Fruit fly (Drosophila melanogaster) whole organism, prepupa: ENCODE measurements around the gene CG13995.

Source experiments
- Blimp-1 ChIP-seq: fragments of 200-800 bp; sonication (Bioruptor generic); optimal IDR thresholded peaks from 3 replicates; lab custom pipeline; 2017; ENCODE audit warnings: missing biosample characterization, missing genetic modification characterization, mild to moderate bottlenecking, moderate library complexity, missing genetic modification reagents
- CG11294 ChIP-seq: fragments of 200-800 bp; sonication (Bioruptor generic); IDR thresholded peaks from 2 replicates; pipeline ENCODE4 v1.3.6; 2022; ENCODE audit warnings: missing biosample characterization, missing genetic modification characterization
- CG11762 ChIP-seq: fragments of 200-800 bp; sonication (Bioruptor generic); optimal IDR thresholded peaks from 3 replicates; lab custom pipeline; 2016; ENCODE audit warnings: missing biosample characterization, missing genetic modification characterization; ENCODE audit not compliant: insufficient read depth
- CG11902 ChIP-seq: fragments of 200-800 bp; sonication (Bioruptor generic); optimal IDR thresholded peaks from 3 replicates; lab custom pipeline; 2016; ENCODE audit warnings: missing biosample characterization, missing genetic modification characterization
- CG15336 ChIP-seq: fragments of 200-800 bp; sonication (Bioruptor generic); IDR thresholded peaks from 2 replicates; pipeline ENCODE4 v1.3.6; 2022; ENCODE audit warnings: missing biosample characterization, missing genetic modification characterization
- CG1621 ChIP-seq: fragments of 200-800 bp; sonication (Bioruptor generic); optimal IDR thresholded peaks from 3 replicates; lab custom pipeline; 2018; ENCODE audit warnings: missing biosample characterization, mild to moderate bottlenecking, missing genetic modification characterization
- CG16779 ChIP-seq: fragments of 200-800 bp; sonication (Bioruptor generic); optimal IDR thresholded peaks from 3 replicates; lab custom pipeline; 2017; ENCODE audit warnings: missing biosample characterization, mild to moderate bottlenecking, missing genetic modification characterization
- CG3032 ChIP-seq: fragments of 200-800 bp; optimal IDR thresholded peaks from 2 replicates; lab custom pipeline; 2019; ENCODE audit warnings: missing biosample characterization, mild to moderate bottlenecking, missing genetic modification characterization, moderate library complexity
- CG31627 ChIP-seq: fragments of 200-800 bp; sonication (Bioruptor generic); optimal IDR thresholded peaks from 3 replicates; lab custom pipeline; 2016; ENCODE audit warnings: missing biosample characterization, missing genetic modification characterization
- CG32006 ChIP-seq: fragments of 200-800 bp; sonication (Bioruptor generic); optimal IDR thresholded peaks from 3 replicates; lab custom pipeline; 2017; ENCODE audit warnings: missing biosample characterization, mild to moderate bottlenecking, missing genetic modification characterization
- CG34406 ChIP-seq: fragments of 200-800 bp; sonication (Bioruptor generic); optimal IDR thresholded peaks from 3 replicates; lab custom pipeline; 2016; ENCODE audit warnings: missing biosample characterization, missing genetic modification characterization
- CG3919 ChIP-seq: fragments of 200-800 bp; sonication (Bioruptor generic); optimal IDR thresholded peaks from 3 replicates; lab custom pipeline; 2016; ENCODE audit warnings: missing biosample characterization, missing genetic modification characterization
- CG4318 ChIP-seq: fragments of 200-800 bp; sonication (Bioruptor generic); optimal IDR thresholded peaks from 3 replicates; lab custom pipeline; 2017; ENCODE audit warnings: missing biosample characterization, mild to moderate bottlenecking, missing genetic modification characterization
- CG6163 ChIP-seq: fragments of 200-800 bp; sonication (Bioruptor generic); IDR thresholded peaks from 3 replicates; pipeline ENCODE4 v1.3.6; 2022; ENCODE audit warnings: missing biosample characterization, missing genetic modification characterization
- CG6792 ChIP-seq: fragments of 200-800 bp; sonication (Bioruptor generic); optimal IDR thresholded peaks from 3 replicates; lab custom pipeline; 2016; ENCODE audit warnings: missing biosample characterization, missing genetic modification characterization
- CG6808 ChIP-seq: fragments of 200-800 bp; sonication (Bioruptor generic); optimal IDR thresholded peaks from 3 replicates; lab custom pipeline; 2017; ENCODE audit warnings: missing biosample characterization, missing genetic modification characterization, mild to moderate bottlenecking, moderate library complexity, missing genetic modification reagents
- CG6854 ChIP-seq: fragments of 200-800 bp; sonication (Bioruptor generic); optimal IDR thresholded peaks from 2 replicates; lab custom pipeline; 2017; ENCODE audit warnings: missing biosample characterization, mild to moderate bottlenecking, missing genetic modification characterization
- CG7368 ChIP-seq: fragments of 200-800 bp; sonication (Bioruptor generic); optimal IDR thresholded peaks from 3 replicates; lab custom pipeline; 2016; ENCODE audit warnings: missing biosample characterization, missing genetic modification characterization
- CG8319 ChIP-seq: fragments of 200-800 bp; sonication (Bioruptor generic); optimal IDR thresholded peaks from 3 replicates; lab custom pipeline; 2016; ENCODE audit warnings: missing biosample characterization, missing genetic modification characterization
- CG8632 ChIP-seq: fragments of 200-800 bp; sonication (Bioruptor generic); optimal IDR thresholded peaks from 3 replicates; lab custom pipeline; 2016; ENCODE audit warnings: missing biosample characterization, missing genetic modification characterization
- CG9139 ChIP-seq: fragments of 200-800 bp; sonication (Bioruptor generic); optimal IDR thresholded peaks from 3 replicates; lab custom pipeline; 2017; ENCODE audit warnings: missing biosample characterization, mild to moderate bottlenecking, missing genetic modification characterization
- Eip75B ChIP-seq: fragments of 200-800 bp; sonication (Bioruptor generic); optimal IDR thresholded peaks from 3 replicates; lab custom pipeline; 2016; ENCODE audit warnings: missing biosample characterization, missing genetic modification characterization
- Eip78C ChIP-seq: fragments of 200-800 bp; sonication (Bioruptor generic); peaks from one replicate; lab custom pipeline; 2016; ENCODE audit warnings: missing biosample characterization, missing genetic modification characterization
- Ets96B ChIP-seq: fragments of 200-800 bp; optimal IDR thresholded peaks from 2 replicates; lab custom pipeline; 2019; ENCODE audit warnings: missing biosample characterization, mild to moderate bottlenecking, missing genetic modification characterization, moderate library complexity
- Gug ChIP-seq: fragments of 200-800 bp; sonication (Bioruptor generic); IDR thresholded peaks from 2 replicates; pipeline ENCODE4 v1.3.6; 2022; ENCODE audit warnings: missing biosample characterization, missing genetic modification characterization
- Hr39 ChIP-seq: fragments of 200-800 bp; sonication (Bioruptor generic); optimal IDR thresholded peaks from 2 replicates; lab custom pipeline; 2016; ENCODE audit warnings: missing biosample characterization, missing genetic modification characterization
- Hr4 ChIP-seq: fragments of 200-800 bp; sonication (Bioruptor generic); optimal IDR thresholded peaks from 3 replicates; lab custom pipeline; 2016; ENCODE audit warnings: missing biosample characterization, missing genetic modification characterization
- Lpt ChIP-seq: fragments of 200-800 bp; sonication (Bioruptor generic); optimal IDR thresholded peaks from 3 replicates; lab custom pipeline; 2016; ENCODE audit warnings: missing biosample characterization, missing genetic modification characterization
- Met ChIP-seq: fragments of 200-800 bp; sonication (Bioruptor generic); optimal IDR thresholded peaks from 3 replicates; lab custom pipeline; 2016; ENCODE audit warnings: missing biosample characterization, missing genetic modification characterization
- OdsH ChIP-seq: fragments of 200-800 bp; sonication (Bioruptor generic); optimal IDR thresholded peaks from 3 replicates; lab custom pipeline; 2016; ENCODE audit warnings: missing biosample characterization, missing genetic modification characterization
- Sox102F ChIP-seq: fragments of 200-800 bp; sonication (Bioruptor generic); optimal IDR thresholded peaks from 2 replicates; lab custom pipeline; 2016; ENCODE audit warnings: missing biosample characterization, mild to moderate bottlenecking, missing genetic modification characterization
- Sox14 ChIP-seq: fragments of 200-800 bp; sonication (Bioruptor generic); optimal IDR thresholded peaks from 3 replicates; lab custom pipeline; 2016; ENCODE audit warnings: missing biosample characterization, missing genetic modification characterization
- Sox15 ChIP-seq: fragments of 200-800 bp; sonication (Bioruptor generic); optimal IDR thresholded peaks from 3 replicates; lab custom pipeline; 2016; ENCODE audit warnings: missing biosample characterization, missing genetic modification characterization
- achi ChIP-seq: fragments of 200-800 bp; sonication (Bioruptor generic); optimal IDR thresholded peaks from 3 replicates; lab custom pipeline; 2016; ENCODE audit warnings: missing biosample characterization, missing genetic modification characterization
- acj6 ChIP-seq: fragments of 200-800 bp; sonication (Bioruptor generic); optimal IDR thresholded peaks from 3 replicates; lab custom pipeline; 2016; ENCODE audit warnings: missing biosample characterization, missing genetic modification characterization
- cyc ChIP-seq: fragments of 200-800 bp; sonication (Bioruptor generic); optimal IDR thresholded peaks from 3 replicates; lab custom pipeline; 2016; ENCODE audit warnings: missing biosample characterization, missing genetic modification characterization
- eg ChIP-seq: fragments of 200-800 bp; sonication (Bioruptor generic); IDR thresholded peaks from 3 replicates; pipeline ENCODE4 v1.3.6; 2022; ENCODE audit warnings: missing biosample characterization, missing genetic modification characterization
- esn ChIP-seq: fragments of 200-800 bp; sonication (Bioruptor generic); optimal IDR thresholded peaks from 2 replicates; lab custom pipeline; 2016; ENCODE audit warnings: missing biosample characterization, mild to moderate bottlenecking, missing genetic modification characterization, moderate library complexity
- fd59A ChIP-seq: fragments of 200-800 bp; sonication (Bioruptor generic); optimal IDR thresholded peaks from 2 replicates; lab custom pipeline; 2017; ENCODE audit warnings: missing biosample characterization, mild to moderate bottlenecking, missing genetic modification characterization, missing genetic modification reagents
- fkh ChIP-seq: fragments of 200-800 bp; sonication (Bioruptor generic); optimal IDR thresholded peaks from 3 replicates; lab custom pipeline; 2017; ENCODE audit warnings: missing biosample characterization, mild to moderate bottlenecking, missing genetic modification characterization, moderate library complexity
- lz ChIP-seq: fragments of 200-800 bp; sonication (Bioruptor generic); optimal IDR thresholded peaks from 3 replicates; lab custom pipeline; 2016; ENCODE audit warnings: missing biosample characterization, missing genetic modification characterization
- net ChIP-seq: fragments of 200-800 bp; sonication (Bioruptor generic); optimal IDR thresholded peaks from 3 replicates; lab custom pipeline; 2016; ENCODE audit warnings: missing biosample characterization, missing genetic modification characterization
- pdm3 ChIP-seq: fragments of 200-800 bp; sonication (Bioruptor generic); optimal IDR thresholded peaks from 3 replicates; lab custom pipeline; 2016; ENCODE audit warnings: missing biosample characterization, missing genetic modification characterization
- salr ChIP-seq, 2 experiments: fragments of 200-800 bp; sonication (Bioruptor generic); optimal IDR thresholded peaks; 3 replicates each; lab custom pipeline; 2016 to 2018; ENCODE audit warnings: missing biosample characterization in 2 of 2, missing genetic modification characterization in 2 of 2, mild to moderate bottlenecking in 1 of 2
- spab ChIP-seq: fragments of 200-800 bp; sonication (Bioruptor generic); optimal IDR thresholded peaks from 2 replicates; lab custom pipeline; 2017; ENCODE audit warnings: missing biosample characterization, mild to moderate bottlenecking, missing genetic modification characterization, missing genetic modification reagents
- ss ChIP-seq, 2 experiments: fragments of 200-800 bp; sonication (Bioruptor generic); optimal IDR thresholded peaks; 2 replicates in 1 of 2; 3 replicates in 1 of 2; lab custom pipeline; 2017 to 2018; ENCODE audit warnings: mild to moderate bottlenecking in 2 of 2, missing biosample characterization in 2 of 2, missing genetic modification characterization in 2 of 2, moderate library complexity in 1 of 2
- svp ChIP-seq: fragments of 200-800 bp; sonication (Bioruptor generic); peaks from one replicate; lab custom pipeline; 2016; ENCODE audit warnings: missing biosample characterization, missing genetic modification characterization
- topi ChIP-seq: fragments of 200-800 bp; sonication (Bioruptor generic); optimal IDR thresholded peaks from 3 replicates; lab custom pipeline; 2016; ENCODE audit warnings: missing biosample characterization, missing genetic modification characterization
- vri ChIP-seq: fragments of 200-800 bp; sonication (Bioruptor generic); optimal IDR thresholded peaks from 3 replicates; lab custom pipeline; 2016; ENCODE audit warnings: missing biosample characterization, mild to moderate bottlenecking, missing genetic modification characterization

The CG13995 gene

dm6 chr2L:6045484-6045883 is 8.6 kb upstream of the CG13995 start:
- peak; percentile 99 for TF ChIP-seq svp (GFP tag; lab: Kevin White, UChicago)
- TF ChIP-seq salr (GFP tag; optimal IDR thresholded peaks at IDR 0.05; lab: Kevin White, UChicago) = no peak
- no peak for TF ChIP-seq spab
- no peak for TF ChIP-seq pdm3 (GFP tag; lab: Kevin White, UChicago)
- no peak for TF ChIP-seq Hr4 (GFP tag; lab: Kevin White, UChicago)
- TF ChIP-seq Eip75B = no peak

- TF ChIP-seq acj6 = peak; percentile 64
- TF ChIP-seq CG6163 (GFP tag; lab: Robert Waterston, UW) = peak; percentile 52; the same call in 2 of the 3 replicates
- TF ChIP-seq fkh = peak; percentile 40
- peak; percentile 49; the same call in 2 of the 3 replicates for TF ChIP-seq eg (GFP tag; lab: Robert Waterston, UW)
- no peak for TF ChIP-seq CG11762 (GFP tag; lab: Kevin White, UChicago)
- peak; percentile 29 for TF ChIP-seq Ets96B (tag; lab: Kevin White, UChicago)
- TF ChIP-seq CG4318 (GFP tag; lab: Kevin White, UChicago) = no peak
- peak; percentile 1 for TF ChIP-seq CG8632 (GFP tag; lab: Kevin White, UChicago)
- TF ChIP-seq CG34406 (GFP tag; lab: Kevin White, UChicago) = peak; percentile 25
- peak; percentile 40; the same call in 1 of the 2 replicates for TF ChIP-seq Gug (GFP tag; lab: Robert Waterston, UW)
- peak; percentile 32 for TF ChIP-seq Blimp-1
- TF ChIP-seq Met (GFP tag; lab: Kevin White, UChicago) = no peak
- peak; percentile 42 for TF ChIP-seq fd59A
- TF ChIP-seq cyc (GFP tag; lab: Kevin White, UChicago) = peak; percentile 52
- TF ChIP-seq CG6854 (GFP tag; lab: Kevin White, UChicago) = peak; percentile 26
- TF ChIP-seq CG1621 (tag; lab: Kevin White, UChicago) = peak; percentile 50
- peak; percentile 63 for TF ChIP-seq CG31627 (GFP tag; lab: Kevin White, UChicago)
- TF ChIP-seq Eip75B = peak; percentile 58
- TF ChIP-seq topi (GFP tag; lab: Kevin White, UChicago) = peak; percentile 67
- TF ChIP-seq CG15336 (GFP tag; lab: Robert Waterston, UW) = 0 out of 2 replicates have a peak, but pooled peaks have one; percentile 33
- peak; percentile 25 for TF ChIP-seq achi (GFP tag; lab: Kevin White, UChicago)
- peak; percentile 51 for TF ChIP-seq net
- peak; percentile 65 for TF ChIP-seq Sox14
- TF ChIP-seq CG3919 = peak; percentile 66
- peak; percentile 37 for TF ChIP-seq CG7368 (GFP tag; lab: Kevin White, UChicago)
- TF ChIP-seq CG11294 (GFP tag; lab: Robert Waterston, UW) = peak; percentile 29; the same call in 1 of the 2 replicates
- TF ChIP-seq CG9139 (GFP tag; lab: Kevin White, UChicago) = no peak
- TF ChIP-seq Lpt (GFP tag; lab: Kevin White, UChicago) = peak; percentile 8
- TF ChIP-seq CG6792 (GFP tag; lab: Kevin White, UChicago) = peak; percentile 60
- no peak for TF ChIP-seq CG11902 (GFP tag; lab: Kevin White, UChicago)
- no peak for TF ChIP-seq Sox15 (GFP tag; lab: Kevin White, UChicago)
- TF ChIP-seq ss (GFP tag; optimal IDR thresholded peaks at IDR 0.05; lab: Kevin White, UChicago) = peak in 1 of 2 experiments; percentile 43
- peak; percentile 57 for TF ChIP-seq Hr39
- TF ChIP-seq CG16779 (tag; lab: Kevin White, UChicago) = no peak
- no peak for TF ChIP-seq CG8319 (GFP tag; lab: Kevin White, UChicago)
- TF ChIP-seq OdsH (GFP tag; lab: Kevin White, UChicago) = no peak
- TF ChIP-seq CG6808 = peak; percentile 76
- peak; percentile 76 for TF ChIP-seq esn (GFP tag; lab: Kevin White, UChicago)
- TF ChIP-seq Sox102F (GFP tag; lab: Kevin White, UChicago) = peak; percentile 71
- peak; percentile 98 for TF ChIP-seq vri (GFP tag; lab: Kevin White, UChicago)
- TF ChIP-seq CG3032 (tag; lab: Kevin White, UChicago) = peak; percentile 59
- TF ChIP-seq CG32006 = peak; percentile 54
- peak; percentile 90 for TF ChIP-seq Eip78C
- TF ChIP-seq lz = peak; percentile 70
These were observed 8.0 kb upstream of the CG13995 start, which contains the start of gene Pfas for dm6 chr2L:6045972-6046718. TSS of gene Pfas (minus strand) at chr2L:6046050.
